Worm (Caenorhabditis elegans) whole organism, L1 larva: ENCODE data around the gene Y43F8C.16.

ENCODE experiments used
- C34B4.2 ChIP-seq: sonication (generic microtip); optimal IDR thresholded peaks from 2 replicates; lab custom pipeline; 2017; ENCODE audit warnings: mild to moderate bottlenecking, missing genetic modification characterization, missing compliant biosample characterization
- F16B12.6 ChIP-seq: fragments of 150-350 bp; optimal IDR thresholded peaks from 2 replicates; lab custom pipeline; 2014; ENCODE audit warnings: missing biosample characterization, missing genetic modification characterization
- aly-2 ChIP-seq: fragments of 150-350 bp; optimal IDR thresholded peaks from 2 replicates; lab custom pipeline; 2014; ENCODE audit warnings: missing biosample characterization, missing genetic modification characterization
- ceh-82 ChIP-seq, 3 experiments: fragments of 150-350 bp in 1 of 3; sonication (generic microtip) in 2 of 3; optimal IDR thresholded peaks; 2 replicates each; lab custom pipeline; 2014 to 2017; ENCODE audit warnings: missing biosample characterization in 3 of 3, missing genetic modification characterization in 3 of 3
- ces-1 ChIP-seq: fragments of 150-350 bp; optimal IDR thresholded peaks from 2 replicates; lab custom pipeline; 2014; ENCODE audit warnings: missing biosample characterization, missing genetic modification reagents, missing genetic modification characterization
- dpl-1 ChIP-seq, 3 experiments: fragments of 150-350 bp in 2 of 3; sonication (generic microtip) in 1 of 3; optimal IDR thresholded peaks; 2 replicates each; lab custom pipeline; 2014 to 2017; ENCODE audit warnings: missing biosample characterization in 3 of 3, missing genetic modification characterization in 3 of 3, missing genetic modification reagents in 3 of 3
- dsc-1 ChIP-seq: sonication (generic microtip); optimal IDR thresholded peaks from 2 replicates; lab custom pipeline; 2016; ENCODE audit warnings: mild to moderate bottlenecking, missing genetic modification characterization, missing compliant biosample characterization
- efl-1 ChIP-seq, 4 experiments: fragments of 150-350 bp; optimal IDR thresholded peaks in 3 of 4; peaks in 1 of 4; 1 replicate in 1 of 4; 2 replicates in 3 of 4; lab custom pipeline; 2014; ENCODE audit warnings: missing biosample characterization in 2 of 4, missing genetic modification characterization in 2 of 4, missing genetic modification reagents in 2 of 4
- egl-27 ChIP-seq, 2 experiments: fragments of 150-350 bp in 1 of 2; sonication (generic microtip); optimal IDR thresholded peaks; 3 replicates each; lab custom pipeline; 2017 to 2018; ENCODE audit warnings: missing biosample characterization in 2 of 2, missing genetic modification characterization in 2 of 2, missing genetic modification reagents in 2 of 2
- elt-2 ChIP-seq: sonication (generic microtip); optimal IDR thresholded peaks from 2 replicates; lab custom pipeline; 2016; ENCODE audit warnings: missing genetic modification characterization, mild to moderate bottlenecking, inconsistent platforms, missing compliant biosample characterization, missing genetic modification reagents
- elt-3 ChIP-seq, 6 experiments: fragments of 150-350 bp in 1 of 6; sonication (generic microtip); optimal IDR thresholded peaks; 2 replicates each; lab custom pipeline; 2017 to 2018; ENCODE audit warnings: missing biosample characterization in 6 of 6, missing genetic modification characterization in 6 of 6, inconsistent platforms in 1 of 6
- fkh-8 ChIP-seq: sonication (generic microtip); optimal IDR thresholded peaks from 2 replicates; lab custom pipeline; 2016; ENCODE audit warnings: mild to moderate bottlenecking, missing genetic modification characterization, missing compliant biosample characterization
- grh-1 ChIP-seq: fragments of 200-800 bp; sonication (Bioruptor generic); IDR thresholded peaks from 2 replicates; pipeline ENCODE4 v1.3.6; 2022; ENCODE audit warnings: missing genetic modification reagents, missing genetic modification characterization, missing compliant biosample characterization
- hlh-17 ChIP-seq: fragments of 200-800 bp; sonication (Bioruptor generic); optimal IDR thresholded peaks from 2 replicates; lab custom pipeline; 2018; ENCODE audit warnings: missing genetic modification characterization, mild to moderate bottlenecking, missing compliant biosample characterization, moderate library complexity, borderline replicate concordance
- hpl-2 ChIP-seq: fragments of 150-350 bp; optimal IDR thresholded peaks from 2 replicates; lab custom pipeline; 2014; ENCODE audit warnings: missing biosample characterization, missing genetic modification reagents, missing genetic modification characterization
- jun-1 ChIP-seq: fragments of 150-350 bp; optimal IDR thresholded peaks from 2 replicates; lab custom pipeline; 2014; ENCODE audit warnings: missing biosample characterization, missing genetic modification reagents, missing genetic modification characterization
- lin-35 ChIP-seq, 2 experiments: fragments of 150-350 bp; optimal IDR thresholded peaks; 2 replicates each; lab custom pipeline; 2014; ENCODE audit warnings: missing biosample characterization in 2 of 2, missing genetic modification characterization in 2 of 2, missing genetic modification reagents in 2 of 2
- nhr-19 ChIP-seq: fragments of 200-800 bp; sonication (Bioruptor generic); conservative IDR thresholded peaks from 2 replicates; pipeline ENCODE4 v1.3.6; 2022; ENCODE audit warnings: missing genetic modification characterization, missing compliant biosample characterization
- nhr-71 ChIP-seq: sonication (generic microtip); optimal IDR thresholded peaks from 2 replicates; lab custom pipeline; 2016; ENCODE audit warnings: mild to moderate bottlenecking, missing genetic modification characterization, moderate library complexity, missing compliant biosample characterization
- nhr-77 ChIP-seq: fragments of 150-350 bp; optimal IDR thresholded peaks from 2 replicates; lab custom pipeline; 2014; ENCODE audit warnings: missing biosample characterization, missing genetic modification characterization
- pag-3 ChIP-seq: sonication (generic microtip); optimal IDR thresholded peaks from 2 replicates; lab custom pipeline; 2017; ENCODE audit warnings: missing genetic modification characterization, mild to moderate bottlenecking, missing compliant biosample characterization, antibody characterized with exemption, borderline replicate concordance; ENCODE audit not compliant: insufficient read depth
- pqm-1 ChIP-seq: sonication (generic microtip); optimal IDR thresholded peaks from 3 replicates; lab custom pipeline; 2017; ENCODE audit warnings: missing biosample characterization, missing genetic modification characterization
- rnt-1 ChIP-seq: sonication (generic microtip); optimal IDR thresholded peaks from 2 replicates; lab custom pipeline; 2016; ENCODE audit warnings: mild to moderate bottlenecking, missing genetic modification characterization, moderate library complexity, missing compliant biosample characterization
- skn-1 ChIP-seq: fragments of 150-350 bp; optimal IDR thresholded peaks from 2 replicates; lab custom pipeline; 2014; ENCODE audit warnings: missing biosample characterization, missing genetic modification characterization
- snpc-4 ChIP-seq: fragments of 150-350 bp; optimal IDR thresholded peaks from 2 replicates; lab custom pipeline; 2014; ENCODE audit warnings: missing biosample characterization, missing genetic modification characterization
- snu-23 ChIP-seq: sonication (generic microtip); optimal IDR thresholded peaks from 2 replicates; lab custom pipeline; 2016; ENCODE audit warnings: missing genetic modification characterization, missing compliant biosample characterization
- sox-4 ChIP-seq: sonication (generic microtip); optimal IDR thresholded peaks from 2 replicates; lab custom pipeline; 2016; ENCODE audit warnings: missing genetic modification characterization, missing compliant biosample characterization
- tbx-2 ChIP-seq: sonication (generic microtip); optimal IDR thresholded peaks from 2 replicates; lab custom pipeline; 2016; ENCODE audit warnings: missing genetic modification characterization, missing compliant biosample characterization
- tlp-1 ChIP-seq: fragments of 150-350 bp; optimal IDR thresholded peaks from 2 replicates; lab custom pipeline; 2014; ENCODE audit warnings: missing biosample characterization, missing genetic modification characterization
- vab-15 ChIP-seq: sonication (generic microtip); optimal IDR thresholded peaks from 2 replicates; lab custom pipeline; 2017; ENCODE audit warnings: missing genotype, mild to moderate bottlenecking, missing genetic modification characterization, missing compliant biosample characterization

The Y43F8C.16 gene

DNA sequence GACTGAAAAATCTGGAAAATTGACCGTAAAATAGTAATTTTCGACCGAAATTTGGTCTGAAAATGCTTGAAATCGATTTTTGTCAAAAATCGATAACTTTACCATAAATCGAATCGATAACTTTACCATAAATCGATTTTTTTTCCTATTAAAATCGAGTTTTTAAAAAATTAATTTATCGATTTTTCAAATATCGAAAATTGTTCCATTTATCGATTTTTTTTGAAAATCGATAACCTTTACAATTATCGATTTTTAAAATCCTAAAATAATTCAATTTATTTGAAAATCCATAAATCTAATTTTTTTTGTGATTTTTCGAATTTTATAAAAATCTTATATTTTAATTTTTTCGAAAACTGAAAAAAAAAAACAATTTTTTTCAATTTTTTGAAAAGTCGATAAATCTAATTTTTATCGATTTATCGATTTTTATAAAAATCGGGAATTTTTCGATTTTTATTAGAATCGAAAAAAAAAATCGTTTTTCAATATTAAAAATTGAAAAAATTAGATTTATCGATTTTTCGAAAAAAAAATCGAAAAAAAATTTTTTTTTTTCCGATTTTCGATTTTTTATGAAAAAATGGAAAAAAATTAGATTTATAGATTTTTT is 23.9 kb downstream of the Y43F8C.16 start:
- no peak for TF ChIP-seq ces-1 (GFP tag; lab: Kevin White, UChicago)
- no peak for TF ChIP-seq nhr-71 (tag; lab: Kevin White, UChicago)
- no peak for TF ChIP-seq ceh-82 (tag; optimal IDR thresholded peaks at IDR 0.05; lab: Kevin White, UChicago)
- no peak for TF ChIP-seq tlp-1 (tag; lab: Kevin White, UChicago)
- TF ChIP-seq tbx-2, result no peak

DNA sequence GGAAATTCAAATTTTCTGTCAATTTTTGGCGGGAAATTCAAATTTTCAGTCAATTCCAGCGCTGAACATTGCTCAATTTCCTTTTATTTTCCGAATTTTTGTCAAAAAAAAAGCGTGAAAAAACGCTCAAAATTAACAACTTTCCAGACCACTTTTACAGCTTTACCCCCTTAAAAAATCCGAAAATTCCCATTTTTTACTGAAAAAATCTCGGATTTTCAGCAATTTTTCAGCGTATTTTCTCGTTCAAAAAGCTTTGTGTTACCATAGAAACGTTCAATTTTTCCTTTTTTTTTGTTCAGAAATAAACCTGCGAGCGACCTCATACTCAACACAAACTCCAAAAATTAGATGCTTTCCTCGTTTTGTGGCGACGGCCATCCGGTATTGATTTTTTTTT is 40.8 kb downstream of the Y43F8C.16 start, which contains the start of gene mrp-7:
Gene mrp-7 (plus strand): TSS at position 301 of the 400 bp plus-strand sequence.
- TF ChIP-seq sox-4 (tag; lab: Kevin White, UChicago) (no peak), grh-1 (GFP tag; lab: Robert Waterston, UW) (no peak), rnt-1 (tag; lab: Kevin White, UChicago) (no peak), ces-1 (GFP tag; lab: Kevin White, UChicago) (no peak), vab-15 (tag; lab: Kevin White, UChicago) (no peak), snpc-4 (tag; lab: Kevin White, UChicago) (no peak), C34B4.2 (tag; lab: Kevin White, UChicago) (no peak), aly-2 (no peak), jun-1 (tag; lab: Kevin White, UChicago) (no peak), egl-27 (tag; optimal IDR thresholded peaks at IDR 0.05; lab: Kevin White, UChicago) (no peak), snu-23 (GFP tag; lab: Kevin White, UChicago) (no peak), elt-3 (tag; optimal IDR thresholded peaks at IDR 0.05; lab: Kevin White, UChicago) (no peak), hlh-17 (no peak), nhr-77 (tag; lab: Kevin White, UChicago) (no peak)

DNA sequence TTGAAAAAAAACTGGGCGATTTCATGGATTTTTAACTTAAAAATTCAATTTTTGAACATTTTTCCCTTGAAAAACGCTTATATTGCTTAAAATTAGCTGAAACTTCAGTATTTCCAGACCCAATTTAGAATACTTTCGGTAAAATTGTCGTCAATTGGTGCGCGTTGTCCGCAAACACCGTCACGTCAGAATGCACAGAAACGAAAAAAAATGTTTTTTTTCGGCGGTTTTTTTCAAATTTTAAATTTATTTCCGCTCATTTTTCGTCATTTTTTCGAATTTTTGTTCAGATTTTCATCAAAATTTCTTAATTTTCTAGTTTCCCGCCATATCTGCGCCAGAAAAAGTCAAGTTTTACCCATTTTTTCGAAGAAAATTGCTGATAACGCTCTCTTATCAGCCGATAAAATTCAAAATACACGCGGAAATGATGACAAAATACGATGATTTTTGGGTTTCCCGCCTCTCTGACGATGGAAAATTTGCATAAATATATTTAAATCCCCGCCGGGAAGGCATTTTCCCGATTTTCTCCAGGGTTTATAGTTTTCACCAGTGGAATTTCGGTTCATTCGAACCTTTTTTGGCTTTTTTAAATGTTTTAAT is 41.9 kb downstream of the Y43F8C.16 start:
- TF ChIP-seq efl-1 (optimal IDR thresholded peaks at IDR 0.05; lab: Kevin White, UChicago), result peak; percentile 70 to 81
- TF ChIP-seq efl-1 (GFP tag; optimal IDR thresholded peaks at IDR 0.05 in 1 of 2; lab: Kevin White, UChicago), result peak; percentile 73 to 95
- no peak for TF ChIP-seq fkh-8
- TF ChIP-seq hpl-2 (GFP tag; lab: Kevin White, UChicago), result no peak
- peak in 1 of 2 experiments; percentile 25 for TF ChIP-seq lin-35 (GFP tag; optimal IDR thresholded peaks at IDR 0.05; lab: Kevin White, UChicago)
- TF ChIP-seq dpl-1 (GFP tag; optimal IDR thresholded peaks at IDR 0.05; lab: Kevin White, UChicago), result peak; percentile 29 to 60 (median 33)
- TF ChIP-seq elt-2 (tag; lab: Kevin White, UChicago), result peak; percentile 12
- TF ChIP-seq F16B12.6, result peak; percentile 64

DNA sequence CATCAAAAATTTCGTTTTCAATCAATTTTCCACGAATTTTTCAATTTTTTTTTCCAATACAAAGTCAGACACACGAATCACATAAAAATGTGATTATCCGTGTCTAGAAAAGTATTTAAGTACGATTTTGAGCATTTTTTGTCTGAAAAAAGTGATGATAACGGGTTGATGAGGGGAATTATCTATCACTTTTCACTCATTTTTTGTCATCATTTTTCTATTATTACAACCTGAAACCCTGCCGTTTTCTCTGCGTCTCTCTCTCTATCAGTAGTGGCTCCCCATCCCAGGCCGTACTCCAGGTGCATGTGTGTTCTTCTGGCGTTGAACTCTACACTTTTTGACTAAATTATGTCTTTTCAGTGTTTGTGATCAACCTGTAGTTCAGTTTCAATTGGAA is 43.0 kb downstream of the Y43F8C.16 start:
- TF ChIP-seq dsc-1 (tag; lab: Kevin White, UChicago) (no peak), skn-1 (tag; lab: Kevin White, UChicago) (peak; percentile 72), lin-35 (GFP tag; optimal IDR thresholded peaks at IDR 0.05; lab: Kevin White, UChicago) (peak in 1 of 2 experiments; percentile 9), elt-2 (tag; lab: Kevin White, UChicago) (peak; percentile 65), efl-1 (optimal IDR thresholded peaks at IDR 0.05; lab: Kevin White, UChicago) (no peak), efl-1 (GFP tag; optimal IDR thresholded peaks at IDR 0.05 in 1 of 2; lab: Kevin White, UChicago) (peak in 1 of 2 experiments; percentile 31)

DNA sequence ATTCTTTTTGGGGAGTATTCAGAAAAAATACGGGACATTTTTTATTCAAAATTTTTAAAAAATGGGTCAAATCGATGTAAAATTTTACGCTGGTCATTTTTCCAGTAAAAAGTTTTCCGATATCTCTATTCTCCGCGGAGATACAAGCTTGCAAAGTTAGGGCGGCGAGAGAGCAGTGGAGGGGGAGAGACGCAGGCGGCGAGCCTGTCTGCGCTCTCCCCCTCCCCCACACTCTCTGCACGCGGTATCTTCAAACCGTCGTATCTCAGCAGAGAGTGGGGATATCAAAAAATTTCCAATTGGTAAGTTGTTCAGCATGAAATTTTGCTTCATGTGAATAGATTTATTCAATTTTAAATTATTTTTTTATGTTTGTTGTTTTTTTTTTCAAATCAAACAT is 43.5 kb downstream of the Y43F8C.16 start:
- TF ChIP-seq pag-3 (no peak), ces-1 (GFP tag; lab: Kevin White, UChicago) (no peak), pqm-1 (tag; lab: Kevin White, UChicago) (no peak), nhr-19 (no peak), hlh-17 (no peak)
